Fruit fly (Drosophila melanogaster): Measurements from ENCODE around the gene CG7768.

CG7768 gene

DNA sequence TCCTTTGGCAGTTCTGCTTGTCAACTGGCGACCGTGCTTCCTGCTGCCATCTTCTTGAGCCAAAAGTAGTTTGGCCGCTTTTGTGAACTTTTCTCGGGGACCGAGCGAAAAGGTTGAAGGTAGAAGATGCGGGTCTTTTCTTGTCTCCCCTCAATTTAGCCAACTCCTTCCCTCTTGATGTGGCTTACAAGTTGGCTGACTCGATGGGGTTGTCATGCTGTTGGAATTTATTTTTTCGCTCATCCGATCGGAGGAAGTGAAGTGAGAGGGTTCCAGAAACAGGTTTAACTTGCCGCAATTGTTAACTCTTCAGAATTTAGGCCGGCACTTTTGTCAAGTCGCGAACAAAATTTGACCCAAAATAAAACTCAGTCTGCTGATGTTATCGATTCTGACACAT, 15.7 kb upstream of the CG7768 start (continued):
- TF ChIP-seq CG16779 (tag; optimal IDR thresholded peaks at IDR 0.05) (no peak), fd85E (GFP tag; optimal IDR thresholded peaks at IDR 0.05) (no peak), topi (GFP tag; optimal IDR thresholded peaks at IDR 0.05) (no peak), CG3919 (GFP tag; optimal IDR thresholded peaks at IDR 0.05) (no peak), CG11762 (GFP tag; optimal IDR thresholded peaks at IDR 0.05; ENCODE audit: insufficient read depth) (no peak), fd59A (GFP tag; optimal IDR thresholded peaks at IDR 0.05) (no peak)

DNA sequence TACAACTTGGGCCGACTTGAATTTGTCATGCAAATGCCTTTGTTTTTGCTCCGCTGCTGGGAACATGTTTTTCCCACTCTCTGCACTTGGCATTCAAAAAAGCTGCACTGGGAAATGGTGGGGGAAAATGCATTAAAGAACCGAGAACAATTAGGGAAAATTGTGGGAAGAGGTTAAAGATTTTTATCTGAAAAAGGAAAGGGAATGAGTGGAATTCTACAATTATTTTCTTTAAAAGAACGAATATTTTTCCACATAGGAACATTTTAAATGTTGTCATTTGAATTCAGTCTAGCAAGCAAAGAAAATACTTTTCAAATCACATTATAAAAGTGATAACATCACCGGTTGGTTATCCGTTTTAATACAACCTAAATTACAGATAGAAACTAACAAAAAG, 15.0 kb upstream of the CG7768 start, which contains the start of gene saturn:
Gene saturn (plus strand): TSS at position 301 of the 400 bp plus-strand sequence.
- TF ChIP-seq Eip78C (GFP tag): peak; percentile 14
- TF ChIP-seq eg (GFP tag; IDR thresholded peaks at IDR 0.05): no peak

dm6 chr3L:14204659-14205568, 13.1 kb upstream of the CG7768 start:
- TF ChIP-seq cyc (GFP tag; optimal IDR thresholded peaks at IDR 0.05) (no peak), net (GFP tag; optimal IDR thresholded peaks at IDR 0.05) (no peak), Sox15 (GFP tag; optimal IDR thresholded peaks at IDR 0.05) (no peak), OdsH (GFP tag; optimal IDR thresholded peaks at IDR 0.05) (peak; percentile 31), Blimp-1 (GFP tag; optimal IDR thresholded peaks at IDR 0.05) (no peak), CG6792 (GFP tag; optimal IDR thresholded peaks at IDR 0.05) (no peak), Gug (GFP tag; IDR thresholded peaks at IDR 0.05) (no peak), CG8119 (GFP tag; IDR thresholded peaks at IDR 0.05) (0 out of 3 replicates have a peak, but pooled peaks have one; percentile 45), CG32006 (GFP tag; optimal IDR thresholded peaks at IDR 0.05) (peak; percentile 71), Ets21C (GFP tag; optimal IDR thresholded peaks at IDR 0.05) (no peak), pdm3 (GFP tag; optimal IDR thresholded peaks at IDR 0.05) (peak; percentile 28), CG6854 (GFP tag; optimal IDR thresholded peaks at IDR 0.05) (no peak), CG3032 (tag; optimal IDR thresholded peaks at IDR 0.05) (peak; percentile 27), CG6276 (GFP tag; optimal IDR thresholded peaks at IDR 0.05) (peak; percentile 57), achi (GFP tag; optimal IDR thresholded peaks at IDR 0.05) (peak; percentile 29), Sox14 (GFP tag; optimal IDR thresholded peaks at IDR 0.05) (no peak), CG15336 (GFP tag; IDR thresholded peaks at IDR 0.05) (peak; percentile 53; the same call in 1 of the 2 replicates), fkh (GFP tag; optimal IDR thresholded peaks at IDR 0.05) (peak; percentile 54), esn (GFP tag; optimal IDR thresholded peaks at IDR 0.05) (peak; percentile 12), Hr4 (GFP tag; optimal IDR thresholded peaks at IDR 0.05) (peak; percentile 30), Eip78C (GFP tag) (peak; percentile 43), CG10631 (GFP tag; optimal IDR thresholded peaks at IDR 0.05) (peak; percentile 47), acj6 (GFP tag; optimal IDR thresholded peaks at IDR 0.05) (peak; percentile 27), dac (GFP tag; optimal IDR thresholded peaks at IDR 0.05) (no peak), CG8319 (GFP tag; optimal IDR thresholded peaks at IDR 0.05) (no peak), ss (GFP tag; optimal IDR thresholded peaks at IDR 0.05) (no peak), CG6163 (GFP tag; IDR thresholded peaks at IDR 0.05) (0 out of 3 replicates have a peak, but pooled peaks have one; percentile 6), Ets96B (tag; optimal IDR thresholded peaks at IDR 0.05) (peak; percentile 13), Sox102F (GFP tag; optimal IDR thresholded peaks at IDR 0.05) (peak; percentile 1), CG4318 (GFP tag; optimal IDR thresholded peaks at IDR 0.05) (peak; percentile 44), CG11902 (GFP tag; optimal IDR thresholded peaks at IDR 0.05) (no peak), eg (GFP tag; IDR thresholded peaks at IDR 0.05) (no peak; the same call in 2 of the 3 replicates), salr (GFP tag; optimal IDR thresholded peaks at IDR 0.05) (peak in 1 of 2 experiments; percentile 54), spab (GFP tag; optimal IDR thresholded peaks at IDR 0.05) (no peak), Lpt (GFP tag; optimal IDR thresholded peaks at IDR 0.05) (peak; percentile 30), CG16779 (tag; optimal IDR thresholded peaks at IDR 0.05) (no peak), Hr39 (GFP tag; optimal IDR thresholded peaks at IDR 0.05) (no peak), CG34406 (GFP tag; optimal IDR thresholded peaks at IDR 0.05) (peak; percentile 26)

All from whole organism, prepupa.